Worm (Caenorhabditis elegans) whole organism, L4/young adult: ENCODE measurements around the gene M57.2.

Experiments
- W03F9.2 ChIP-seq: fragments of 150-350 bp; optimal IDR thresholded peaks from 2 replicates; lab custom pipeline; 2014; ENCODE audit warnings: missing biosample characterization, missing genetic modification characterization
- dao-5 ChIP-seq: sonication (generic microtip); optimal IDR thresholded peaks from 2 replicates; lab custom pipeline; 2016; ENCODE audit warnings: missing genotype, missing genetic modification characterization, moderate library complexity, missing compliant biosample characterization
- him-1 ChIP-seq: sonication (generic microtip); optimal IDR thresholded peaks from 2 replicates; lab custom pipeline; 2016; ENCODE audit warnings: missing genotype, missing genetic modification reagents, missing genetic modification characterization, missing compliant biosample characterization

- no peak for TF ChIP-seq W03F9.2
- TF ChIP-seq dao-5 (tag; lab: Kevin White, UChicago): no peak
- no peak for TF ChIP-seq him-1 (tag; lab: Kevin White, UChicago)
These were observed 3.7 kb upstream of the M57.2 start for ce11 chrIV:3523419-3523818.
